Worm (Caenorhabditis elegans): ENCODE data around the gene ugt-55.

The ugt-55 gene

DNA sequence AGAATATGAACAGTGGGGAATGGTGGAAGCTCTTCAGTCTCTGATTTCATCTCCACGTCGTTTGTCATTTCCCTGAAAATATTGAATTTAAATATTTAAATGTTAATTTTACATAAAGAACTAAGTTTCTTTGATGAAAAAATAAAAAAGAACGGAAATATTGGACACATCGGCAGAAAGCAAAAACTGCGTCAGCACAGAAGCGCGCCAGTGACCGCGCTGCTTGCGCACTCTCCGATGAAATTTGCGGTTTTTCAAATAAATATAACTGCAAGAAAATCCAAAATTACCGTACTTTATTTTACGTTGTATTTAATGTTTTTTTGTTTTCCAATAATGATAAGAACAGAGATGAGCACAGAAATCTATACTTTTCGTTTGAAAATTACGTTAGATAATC is 35.1 kb downstream of the ugt-55 start, which contains the start of the genes srpa-68 and srh-16 (continued):
- TF ChIP-seq elt-3 (tag; optimal IDR thresholded peaks at IDR 0.05) (peak in 2 of 6 experiments; percentile 86 to 89), Y116A8C.19 (tag; optimal IDR thresholded peaks at IDR 0.05; ENCODE audit: borderline replicate concordance) (no peak), lir-3 (tag; optimal IDR thresholded peaks at IDR 0.05; ENCODE audit: poor library complexity) (peak; percentile 68), ceh-8 (GFP tag; optimal IDR thresholded peaks at IDR 0.05) (peak; percentile 89), unc-86 (tag; optimal IDR thresholded peaks at IDR 0.05) (peak; percentile 87), unc-62 (GFP tag; optimal IDR thresholded peaks at IDR 0.05) (no peak), jun-1 (tag; optimal IDR thresholded peaks at IDR 0.05) (peak; percentile 78), snu-23 (GFP tag; optimal IDR thresholded peaks at IDR 0.05) (peak; percentile 94), ceh-82 (tag; optimal IDR thresholded peaks at IDR 0.05) (peak; percentile 91 to 93 (median 93)), dpl-1 (GFP tag; optimal IDR thresholded peaks at IDR 0.05) (peak; percentile 98 to 99 (median 99)), nhr-71 (tag; optimal IDR thresholded peaks at IDR 0.05) (peak; percentile 95), ztf-11 (tag; optimal IDR thresholded peaks at IDR 0.05) (peak; percentile 71 to 80), zip-4 (GFP tag; optimal IDR thresholded peaks at IDR 0.05) (peak; percentile 86), fkh-8 (tag; optimal IDR thresholded peaks at IDR 0.05) (peak; percentile 76), nhr-11 (tag; optimal IDR thresholded peaks at IDR 0.05) (peak; percentile 91), nhr-19 (GFP tag; conservative IDR thresholded peaks at IDR 0.05) (peak; percentile 94), rnt-1 (tag; optimal IDR thresholded peaks at IDR 0.05) (peak; percentile 97), sptf-1 (tag; optimal IDR thresholded peaks at IDR 0.05) (no peak), ceh-90 (tag; optimal IDR thresholded peaks at IDR 0.05) (peak; percentile 42), pqm-1 (tag; optimal IDR thresholded peaks at IDR 0.05) (no peak), snpc-4 (tag; optimal IDR thresholded peaks at IDR 0.05) (peak; percentile 87), lin-15B (tag; optimal IDR thresholded peaks at IDR 0.05) (peak; percentile 70), nhr-20 (tag; optimal IDR thresholded peaks at IDR 0.05) (peak; percentile 91), lsy-2 (tag; optimal IDR thresholded peaks at IDR 0.05) (peak; percentile 94), elt-2 (tag; optimal IDR thresholded peaks at IDR 0.05) (peak; percentile 86), pag-3 (tag; optimal IDR thresholded peaks at IDR 0.05; ENCODE audit: borderline replicate concordance, insufficient read depth) (no peak), nhr-47 (tag; optimal IDR thresholded peaks at IDR 0.05) (peak; percentile 96), mab-9 (GFP tag; IDR thresholded peaks at IDR 0.05) (peak; percentile 87), C16A3.4 (tag; optimal IDR thresholded peaks at IDR 0.05) (peak; percentile 93), pax-3 (tag; optimal IDR thresholded peaks at IDR 0.05) (peak; percentile 91), egl-27 (tag; optimal IDR thresholded peaks at IDR 0.05) (no peak), mef-2 (tag; optimal IDR thresholded peaks at IDR 0.05) (peak; percentile 5), vab-15 (tag; optimal IDR thresholded peaks at IDR 0.05) (no peak), zag-1 (tag; optimal IDR thresholded peaks at IDR 0.05) (no peak), sox-4 (tag; optimal IDR thresholded peaks at IDR 0.05) (peak; percentile 87), unc-30 (tag; optimal IDR thresholded peaks at IDR 0.05) (peak; percentile 41), tlp-1 (tag; optimal IDR thresholded peaks at IDR 0.05) (no peak), nhr-76 (tag; optimal IDR thresholded peaks at IDR 0.05) (no peak), nhr-12 (tag; optimal IDR thresholded peaks at IDR 0.05) (no peak), sup-37 (GFP tag; optimal IDR thresholded peaks at IDR 0.05) (peak; percentile 89), lin-13 (GFP tag; optimal IDR thresholded peaks at IDR 0.05) (peak; percentile 73), unc-98 (GFP tag; IDR thresholded peaks at IDR 0.05) (no peak; the same call in 1 of the 2 replicates), ztf-4 (tag; optimal IDR thresholded peaks at IDR 0.05) (peak; percentile 59), blmp-1 (tag; optimal IDR thresholded peaks at IDR 0.05) (peak; percentile 72), dsc-1 (tag; optimal IDR thresholded peaks at IDR 0.05) (peak; percentile 94), grh-1 (GFP tag; IDR thresholded peaks at IDR 0.05) (peak; percentile 93), ceh-88 (GFP tag; IDR thresholded peaks at IDR 0.05) (peak; percentile 76), lin-35 (GFP tag; optimal IDR thresholded peaks at IDR 0.05) (peak; percentile 96 to 99), ets-5 (GFP tag; IDR thresholded peaks at IDR 0.05) (no peak)
